Fruit fly (Drosophila melanogaster) whole organism, embryonic: ENCODE measurements around the gene nmo.
A peak's percentile ranks its signal among the peaks of the same experiment; 100 is the strongest.

ENCODE experiments used
- CG10462 ChIP-seq: fragments of 200-800 bp; sonication (Bioruptor generic); optimal IDR thresholded peaks from 2 replicates; lab custom pipeline; 2016; ENCODE audit warnings: missing biosample characterization, missing genetic modification characterization
- CG11247 ChIP-seq: fragments of 200-800 bp; sonication (Bioruptor generic); IDR thresholded peaks from 2 replicates; pipeline ENCODE4 v1.3.6; 2022; ENCODE audit warnings: missing biosample characterization, missing genetic modification characterization
- CG11560 ChIP-seq: fragments of 200-800 bp; sonication (Bioruptor generic); IDR thresholded peaks from 3 replicates; pipeline ENCODE4 v1.3.6; 2022; ENCODE audit warnings: missing biosample characterization, missing genetic modification characterization
- CG12659 ChIP-seq: fragments of 200-800 bp; sonication (Bioruptor generic); optimal IDR thresholded peaks from 3 replicates; lab custom pipeline; 2017; ENCODE audit warnings: mild to moderate bottlenecking, missing biosample characterization, missing genetic modification reagents, missing genetic modification characterization
- CG12769 ChIP-seq: fragments of 200-800 bp; sonication (Bioruptor generic); optimal IDR thresholded peaks from 2 replicates; lab custom pipeline; 2019; ENCODE audit warnings: missing biosample characterization, mild to moderate bottlenecking, missing genetic modification characterization, moderate library complexity
- CG14667 ChIP-seq: fragments of 200-800 bp; sonication (Bioruptor generic); IDR thresholded peaks from 2 replicates; pipeline ENCODE4 v1.3.6; 2022; ENCODE audit warnings: missing biosample characterization, missing genetic modification characterization
- CG15269 ChIP-seq: fragments of 200-800 bp; sonication (Bioruptor generic); optimal IDR thresholded peaks from 2 replicates; lab custom pipeline; 2018; ENCODE audit warnings: missing biosample characterization, mild to moderate bottlenecking, missing genetic modification characterization, moderate library complexity
- CG1529 ChIP-seq: fragments of 200-800 bp; sonication (Bioruptor generic); optimal IDR thresholded peaks from 3 replicates; lab custom pipeline; 2018; ENCODE audit warnings: missing biosample characterization, missing genetic modification characterization
- CG17361 ChIP-seq: fragments of 200-800 bp; sonication (Bioruptor generic); IDR thresholded peaks from 3 replicates; pipeline ENCODE4 v1.3.6; 2022; ENCODE audit warnings: missing biosample characterization, missing genetic modification characterization
- CG17568 ChIP-seq: fragments of 200-800 bp; sonication (Bioruptor generic); optimal IDR thresholded peaks from 2 replicates; lab custom pipeline; 2018; ENCODE audit warnings: missing biosample characterization, mild to moderate bottlenecking, missing genetic modification characterization, moderate library complexity
- CG18764 ChIP-seq: fragments of 200-800 bp; sonication (Bioruptor generic); optimal IDR thresholded peaks from 3 replicates; lab custom pipeline; 2016; ENCODE audit warnings: missing biosample characterization, missing genetic modification characterization
- CG31441 ChIP-seq: fragments of 200-800 bp; sonication (Bioruptor generic); IDR thresholded peaks from 2 replicates; pipeline ENCODE4 v1.3.6; 2022; ENCODE audit warnings: missing biosample characterization, missing genetic modification characterization
- CG4424 ChIP-seq: fragments of 200-800 bp; sonication (Bioruptor generic); optimal IDR thresholded peaks from 3 replicates; lab custom pipeline; 2016; ENCODE audit warnings: missing biosample characterization, missing genetic modification characterization
- CG6175 ChIP-seq: fragments of 200-800 bp; sonication (Bioruptor generic); IDR thresholded peaks from 3 replicates; pipeline ENCODE4 v1.3.6; 2022; ENCODE audit warnings: missing biosample characterization, missing genetic modification characterization
- CG6254 ChIP-seq: fragments of 200-800 bp; sonication (Bioruptor generic); optimal IDR thresholded peaks from 3 replicates; lab custom pipeline; 2017; ENCODE audit warnings: mild to moderate bottlenecking, missing biosample characterization, missing genetic modification reagents, missing genetic modification characterization
- CG6813 ChIP-seq: fragments of 200-800 bp; sonication (Bioruptor generic); optimal IDR thresholded peaks from 2 replicates; lab custom pipeline; 2017; ENCODE audit warnings: missing biosample characterization, missing genetic modification characterization, mild to moderate bottlenecking, moderate library complexity, missing genetic modification reagents
- CG7745 ChIP-seq: fragments of 200-800 bp; sonication (Bioruptor generic); optimal IDR thresholded peaks from 2 replicates; lab custom pipeline; 2018; ENCODE audit warnings: missing biosample characterization, mild to moderate bottlenecking, missing genetic modification characterization, moderate library complexity
- CG7839 ChIP-seq: fragments of 200-800 bp; sonication (Bioruptor generic); optimal IDR thresholded peaks from 3 replicates; lab custom pipeline; 2018; ENCODE audit warnings: missing biosample characterization, mild to moderate bottlenecking, missing genetic modification characterization, moderate library complexity
- CG7963 ChIP-seq: fragments of 200-800 bp; sonication (Bioruptor generic); IDR thresholded peaks from 3 replicates; pipeline ENCODE4 v1.3.6; 2022; ENCODE audit warnings: missing biosample characterization, missing genetic modification characterization; ENCODE audit not compliant: partially characterized antibody
- Dll ChIP-seq: fragments of 200-800 bp; sonication (Bioruptor generic); IDR thresholded peaks from 4 replicates; pipeline ENCODE4 v1.3.6; 2022; ENCODE audit warnings: missing biosample characterization, missing genetic modification characterization; ENCODE audit not compliant: partially characterized antibody
- Dp ChIP-seq: fragments of 200-800 bp; sonication (Bioruptor generic); optimal IDR thresholded peaks from 2 replicates; lab custom pipeline; 2018; ENCODE audit warnings: missing biosample characterization, mild to moderate bottlenecking, missing genetic modification characterization, moderate library complexity
- E2f2 ChIP-seq: fragments of 200-800 bp; sonication (Bioruptor generic); IDR thresholded peaks from 2 replicates; pipeline ENCODE4 v1.3.6; 2022; ENCODE audit warnings: missing biosample characterization, missing genetic modification characterization
- Ets65A ChIP-seq: fragments of 200-800 bp; sonication (Bioruptor generic); peaks from one replicate; lab custom pipeline; 2016; ENCODE audit warnings: missing biosample characterization, missing genetic modification characterization
- Ets97D ChIP-seq: fragments of 200-800 bp; sonication (Bioruptor generic); optimal IDR thresholded peaks from 3 replicates; lab custom pipeline; 2016; ENCODE audit warnings: missing biosample characterization, missing genetic modification characterization
- Fer3 ChIP-seq: fragments of 200-800 bp; sonication (Bioruptor generic); optimal IDR thresholded peaks from 2 replicates; lab custom pipeline; 2018; ENCODE audit warnings: missing biosample characterization, mild to moderate bottlenecking, missing genetic modification characterization, moderate library complexity
- Gsc ChIP-seq: fragments of 200-800 bp; sonication (Bioruptor generic); IDR thresholded peaks from 2 replicates; pipeline ENCODE4 v1.3.6; 2022; ENCODE audit warnings: missing biosample characterization, missing genetic modification characterization
- Hmx ChIP-seq: fragments of 200-800 bp; sonication (Bioruptor generic); optimal IDR thresholded peaks from 2 replicates; lab custom pipeline; 2016; ENCODE audit warnings: missing biosample characterization, missing genetic modification characterization
- Hr78 ChIP-seq, 2 experiments: fragments of 200-800 bp in 1 of 2; fragments of >200 bp in 1 of 2; sonication (Bioruptor generic) in 1 of 2; optimal IDR thresholded peaks; 2 replicates each; lab custom pipeline; 2017 to 2019; ENCODE audit warnings: missing biosample characterization in 2 of 2, missing genetic modification characterization in 2 of 2, mild to moderate bottlenecking in 1 of 2, moderate library complexity in 1 of 2
- Kr ChIP-seq: fragments of 200-800 bp; sonication (Bioruptor generic); optimal IDR thresholded peaks from 2 replicates; lab custom pipeline; 2017; ENCODE audit warnings: missing biosample characterization, mild to moderate bottlenecking, missing genetic modification characterization
- br ChIP-seq: fragments of >200 bp; optimal IDR thresholded peaks from 2 replicates; lab custom pipeline; 2017
- chif ChIP-seq, 2 experiments: fragments of 200-800 bp; sonication (Bioruptor generic); optimal IDR thresholded peaks; 3 replicates each; lab custom pipeline; 2016; ENCODE audit warnings: missing biosample characterization in 2 of 2, missing genetic modification characterization in 2 of 2
- chinmo ChIP-seq: fragments of 200-800 bp; sonication (Bioruptor generic); IDR thresholded peaks from 4 replicates; pipeline ENCODE4 v1.3.6; 2022; ENCODE audit warnings: missing biosample characterization, missing genetic modification characterization; ENCODE audit not compliant: partially characterized antibody
- dmrt99B ChIP-seq: fragments of 200-800 bp; sonication (Bioruptor generic); optimal IDR thresholded peaks from 2 replicates; lab custom pipeline; 2018; ENCODE audit warnings: missing biosample characterization, mild to moderate bottlenecking, missing genetic modification characterization, moderate library complexity
- gcm2 ChIP-seq: fragments of 200-800 bp; sonication (Bioruptor generic); optimal IDR thresholded peaks from 2 replicates; lab custom pipeline; 2016; ENCODE audit warnings: missing biosample characterization, missing genetic modification characterization
- gem ChIP-seq: fragments of 200-800 bp; sonication (Bioruptor generic); optimal IDR thresholded peaks from 2 replicates; lab custom pipeline; 2019; ENCODE audit warnings: missing biosample characterization, mild to moderate bottlenecking, missing genetic modification characterization, moderate library complexity
- gfzf ChIP-seq: fragments of 200-800 bp; sonication (Bioruptor generic); optimal IDR thresholded peaks from 2 replicates; lab custom pipeline; 2016; ENCODE audit warnings: missing biosample characterization, mild to moderate bottlenecking, missing genetic modification characterization, moderate library complexity
- lbe ChIP-seq: fragments of 200-800 bp; sonication (Bioruptor generic); optimal IDR thresholded peaks from 2 replicates; lab custom pipeline; 2016; ENCODE audit warnings: missing biosample characterization, mild to moderate bottlenecking, missing genetic modification characterization
- lmd ChIP-seq: fragments of 200-800 bp; sonication (Bioruptor generic); IDR thresholded peaks from 2 replicates; pipeline ENCODE4 v1.3.6; 2022; ENCODE audit warnings: missing biosample characterization, missing genetic modification characterization
- lov ChIP-seq, 2 experiments: fragments of 200-800 bp in 1 of 2; fragments of >200 bp in 1 of 2; sonication (Bioruptor generic) in 1 of 2; IDR thresholded peaks in 1 of 2; optimal IDR thresholded peaks in 1 of 2; 2 replicates in 1 of 2; 3 replicates in 1 of 2; pipeline versions ENCODE4 v1.3.6 to Lab custom; 2017 to 2022; ENCODE audit warnings: missing biosample characterization in 1 of 2, missing genetic modification characterization in 1 of 2
- mirr ChIP-seq: fragments of 200-800 bp; sonication (Bioruptor generic); optimal IDR thresholded peaks from 3 replicates; lab custom pipeline; 2018; ENCODE audit warnings: missing biosample characterization, mild to moderate bottlenecking, missing genetic modification characterization
- nmo ChIP-seq: fragments of 200-800 bp; sonication (Bioruptor generic); optimal IDR thresholded peaks from 2 replicates; lab custom pipeline; 2018; ENCODE audit warnings: missing biosample characterization, mild to moderate bottlenecking, missing genetic modification characterization, moderate library complexity
- pfk ChIP-seq: fragments of 200-800 bp; sonication (Bioruptor generic); optimal IDR thresholded peaks from 2 replicates; lab custom pipeline; 2018; ENCODE audit warnings: missing biosample characterization, mild to moderate bottlenecking, missing genetic modification characterization, moderate library complexity
- psq ChIP-seq: fragments of 200-800 bp; sonication (Bioruptor generic); optimal IDR thresholded peaks from 2 replicates; lab custom pipeline; 2017; ENCODE audit warnings: missing biosample characterization, missing genetic modification characterization
- repo ChIP-seq: fragments of 200-800 bp; sonication (Bioruptor generic); optimal IDR thresholded peaks from 2 replicates; lab custom pipeline; 2016; ENCODE audit warnings: missing biosample characterization, missing genetic modification characterization
- sens-2 ChIP-seq: fragments of 200-800 bp; sonication (Bioruptor generic); IDR thresholded peaks from 2 replicates; pipeline ENCODE4 v1.3.6; 2022; ENCODE audit warnings: missing biosample characterization, missing genetic modification characterization
- sim ChIP-seq: fragments of 200-800 bp; sonication (Bioruptor generic); IDR thresholded peaks from 2 replicates; pipeline ENCODE4 v1.3.6; 2022; ENCODE audit warnings: missing biosample characterization, missing genetic modification characterization
- sna ChIP-seq: fragments of 200-800 bp; sonication (Bioruptor generic); IDR thresholded peaks from 2 replicates; pipeline ENCODE4 v1.3.6; 2022; ENCODE audit warnings: missing biosample characterization, missing genetic modification characterization; ENCODE audit not compliant: partially characterized antibody
- zf30C ChIP-seq: fragments of 200-800 bp; sonication (Bioruptor generic); optimal IDR thresholded peaks from 3 replicates; lab custom pipeline; 2018; ENCODE audit warnings: missing biosample characterization, mild to moderate bottlenecking, missing genetic modification characterization
- zfh2 ChIP-seq: fragments of 200-800 bp; sonication (Bioruptor generic); optimal IDR thresholded peaks from 2 replicates; lab custom pipeline; 2016; ENCODE audit warnings: missing biosample characterization, missing genetic modification characterization

nmo gene

dm6 chr3L:7935933-7936494, 42.8 kb upstream of the nmo start, which contains the start of the genes syd and Srp9:
Gene syd, minus strand, starts transcription at chr3L:7936120.
Gene Srp9, plus strand, starts transcription at chr3L:7936373.
- TF ChIP-seq E2f2 (GFP tag; lab: Robert Waterston, UW) (peak; percentile 23; the same call in 1 of the 2 replicates), pfk (no peak), zf30C (no peak), psq (GFP tag; lab: Kevin White, UChicago) (peak; percentile 17), Dll (GFP tag; lab: Robert Waterston, UW) (peak; percentile 56; the same call in 1 of the 4 replicates), CG1529 (GFP tag; lab: Kevin White, UChicago) (no peak), mirr (GFP tag; lab: Kevin White, UChicago) (no peak), CG14667 (GFP tag; lab: Robert Waterston, UW) (no peak), CG7839 (no peak), CG7963 (no peak), Kr (GFP tag; lab: Kevin White, UChicago) (no peak), chif (GFP tag; optimal IDR thresholded peaks at IDR 0.05; lab: Kevin White, UChicago) (no peak), CG12659 (GFP tag; lab: Kevin White, UChicago) (peak; percentile 68), nmo (GFP tag; lab: Kevin White, UChicago) (peak; percentile 55), Hmx (GFP tag; lab: Kevin White, UChicago) (no peak), CG12769 (tag; lab: Kevin White, UChicago) (no peak), CG6813 (no peak), CG17568 (GFP tag; lab: Kevin White, UChicago) (peak; percentile 24), Fer3 (tag; lab: Kevin White, UChicago) (no peak), Gsc (GFP tag; lab: Robert Waterston, UW) (no peak), CG6175 (GFP tag; lab: Robert Waterston, UW) (no peak), repo (GFP tag; lab: Kevin White, UChicago) (no peak), Dp (GFP tag; lab: Kevin White, UChicago) (peak; percentile 39), CG11247 (no peak), lbe (GFP tag; lab: Kevin White, UChicago) (peak; percentile 25), lov (optimal IDR thresholded peaks at IDR 0.05; lab: Kevin White, UChicago) (no peak), lov (GFP tag; IDR thresholded peaks at IDR 0.05; lab: Robert Waterston, UW) (no peak), CG31441 (no peak), sim (GFP tag; lab: Robert Waterston, UW) (no peak), Ets65A (GFP tag; lab: Kevin White, UChicago) (no peak), gcm2 (GFP tag; lab: Kevin White, UChicago) (no peak), lmd (GFP tag; lab: Robert Waterston, UW) (no peak), Hr78 (GFP tag; optimal IDR thresholded peaks at IDR 0.05; lab: Kevin White, UChicago) (no peak), dmrt99B (tag; lab: Kevin White, UChicago) (no peak), gem (tag; lab: Kevin White, UChicago) (no peak), CG4424 (GFP tag; lab: Kevin White, UChicago) (no peak), CG15269 (no peak), CG7745 (peak; percentile 11), chinmo (GFP tag; lab: Robert Waterston, UW) (no peak), gfzf (GFP tag; lab: Kevin White, UChicago) (peak; percentile 75), br (lab: Kevin White, UChicago) (no peak), zfh2 (GFP tag; lab: Kevin White, UChicago) (no peak), CG18764 (no peak), CG10462 (no peak), CG17361 (GFP tag; lab: Robert Waterston, UW) (0 out of 3 replicates have a peak, but pooled peaks have one; percentile 25), sens-2 (no peak), Ets97D (peak; percentile 38), CG11560 (tag; lab: Robert Waterston, UW) (peak; percentile 98), sna (GFP tag; lab: Robert Waterston, UW) (no peak), CG6254 (peak; percentile 33)
